Worm (Caenorhabditis elegans) whole organism, early embryonic: Measurements from ENCODE around the gene nhr-14.

Experiments used
- B0310.2 ChIP-seq: sonication (generic microtip); optimal IDR thresholded peaks from 2 replicates; lab custom pipeline; 2016; ENCODE audit warnings: mild to moderate bottlenecking, missing genetic modification characterization, missing compliant biosample characterization
- ama-1 ChIP-seq: fragments of 150-350 bp; optimal IDR thresholded peaks from 2 replicates; lab custom pipeline; 2014
- ceh-13 ChIP-seq: fragments of 200-800 bp; sonication (Bioruptor generic); optimal IDR thresholded peaks from 2 replicates; lab custom pipeline; 2018; ENCODE audit warnings: mild to moderate bottlenecking, missing genetic modification characterization, missing compliant biosample characterization
- ets-7 ChIP-seq: sonication (generic microtip); optimal IDR thresholded peaks from 2 replicates; lab custom pipeline; 2016; ENCODE audit warnings: missing genotype, missing genetic modification characterization, missing compliant biosample characterization
- flt-1 ChIP-seq: fragments of 200-800 bp; sonication (Bioruptor generic); IDR thresholded peaks from 2 replicates; pipeline ENCODE4 v1.3.6; 2022; ENCODE audit warnings: missing genetic modification characterization, missing compliant biosample characterization
- hmbx-1 ChIP-seq: sonication (generic microtip); optimal IDR thresholded peaks from 2 replicates; lab custom pipeline; 2016; ENCODE audit warnings: mild to moderate bottlenecking, missing genetic modification characterization, missing compliant biosample characterization
- pes-1 ChIP-seq: fragments of 200-800 bp; sonication (Bioruptor generic); IDR thresholded peaks from 2 replicates; pipeline ENCODE4 v1.3.6; 2022; ENCODE audit warnings: missing genetic modification reagents, missing genetic modification characterization, missing compliant biosample characterization
- tbx-37 ChIP-seq: fragments of 200-800 bp; sonication (Bioruptor generic); conservative IDR thresholded peaks from 2 replicates; pipeline ENCODE4 v1.3.6; 2022; ENCODE audit warnings: missing genetic modification reagents, missing genetic modification characterization, missing compliant biosample characterization

DNA sequence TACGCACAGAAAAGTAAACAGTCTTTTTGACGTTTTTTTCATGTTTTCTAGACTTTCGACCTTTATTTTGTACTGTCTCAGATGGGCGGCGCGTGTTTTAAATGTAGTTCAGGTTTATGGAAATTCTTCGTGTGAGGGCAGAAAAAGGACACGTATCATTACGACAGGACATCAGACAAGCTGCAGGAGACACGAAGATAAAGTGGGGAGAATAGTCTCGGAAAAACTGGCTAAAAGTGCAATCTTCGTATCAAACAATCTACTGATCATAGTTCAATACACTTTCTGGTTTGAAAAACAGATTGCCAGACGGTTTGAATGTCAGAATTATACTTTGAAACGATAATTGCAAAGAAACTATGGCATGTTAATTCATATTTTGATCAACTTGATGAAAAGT, 9.4 kb upstream of the nhr-14 start:
- TF ChIP-seq flt-1 (GFP tag; lab: Robert Waterston, UW): no peak
- TF ChIP-seq ama-1 (lab: Kevin White, UChicago): no peak
- TF ChIP-seq B0310.2 (tag; lab: Kevin White, UChicago): no peak
- no peak for TF ChIP-seq ceh-13
- TF ChIP-seq ets-7 (tag; lab: Kevin White, UChicago): no peak
- TF ChIP-seq hmbx-1: no peak
- TF ChIP-seq pes-1 (GFP tag; lab: Robert Waterston, UW): no peak
- TF ChIP-seq tbx-37 (GFP tag; lab: Robert Waterston, UW): no peak
